Worm (Caenorhabditis elegans) whole organism, young adult: ENCODE results near the gene aka-1.
A peak's percentile ranks its signal among the peaks of the same experiment; 100 is the strongest.

ENCODE experiments used
- F10E7.11 ChIP-seq: sonication (generic microtip); optimal IDR thresholded peaks from 2 replicates; lab custom pipeline; 2017; ENCODE audit warnings: mild to moderate bottlenecking, missing genetic modification characterization, moderate library complexity, missing compliant biosample characterization
- F22D6.2 ChIP-seq: sonication (generic microtip); optimal IDR thresholded peaks from 2 replicates; lab custom pipeline; 2016; ENCODE audit warnings: mild to moderate bottlenecking, missing genetic modification characterization, missing compliant biosample characterization
- F49E8.2 ChIP-seq: sonication (generic microtip); optimal IDR thresholded peaks from 3 replicates; lab custom pipeline; 2017; ENCODE audit warnings: missing genetic modification characterization, mild to moderate bottlenecking, missing compliant biosample characterization, antibody characterized with exemption, moderate library complexity; ENCODE audit not compliant: insufficient read depth
- F55B11.4 ChIP-seq: sonication (generic microtip); optimal IDR thresholded peaks from 2 replicates; lab custom pipeline; 2016; ENCODE audit warnings: missing compliant biosample characterization, missing genetic modification characterization, borderline replicate concordance; ENCODE audit not compliant: insufficient read depth
- Y53G8AR.9 ChIP-seq: fragments of 200-800 bp; sonication (Bioruptor generic); conservative IDR thresholded peaks from 2 replicates; pipeline ENCODE4 v1.3.6; 2022; ENCODE audit warnings: missing genetic modification reagents, missing genetic modification characterization, missing compliant biosample characterization
- Y95B8A.8 ChIP-seq: fragments of 200-800 bp; sonication (Bioruptor generic); IDR thresholded peaks from 2 replicates; pipeline ENCODE4 v1.3.6; 2022; ENCODE audit warnings: missing genetic modification reagents, missing genetic modification characterization, missing compliant biosample characterization
- ZK185.1 ChIP-seq: sonication (generic microtip); optimal IDR thresholded peaks from 2 replicates; lab custom pipeline; 2016; ENCODE audit warnings: mild to moderate bottlenecking, missing genetic modification characterization, missing compliant biosample characterization; ENCODE audit not compliant: poor library complexity, severe bottlenecking
- akir-1 ChIP-seq: fragments of 200-800 bp; sonication (Bioruptor generic); optimal IDR thresholded peaks from 2 replicates; lab custom pipeline; 2018; ENCODE audit warnings: mild to moderate bottlenecking, missing genetic modification characterization, moderate library complexity, missing compliant biosample characterization
- ama-1 ChIP-seq, 3 experiments: fragments of 150-350 bp in 1 of 3; sonication (generic microtip) in 2 of 3; optimal IDR thresholded peaks; 2 replicates each; lab custom pipeline; 2014 to 2018; ENCODE audit warnings: missing biosample characterization in 2 of 3, missing genetic modification characterization in 2 of 3, missing genetic modification reagents in 2 of 3
- cebp-2 ChIP-seq: fragments of 200-800 bp; sonication (Bioruptor generic); IDR thresholded peaks from 2 replicates; pipeline ENCODE4 v1.3.6; 2022; ENCODE audit warnings: missing genetic modification characterization, missing compliant biosample characterization
- ceh-79 ChIP-seq: sonication (generic microtip); optimal IDR thresholded peaks from 2 replicates; lab custom pipeline; 2017; ENCODE audit warnings: mild to moderate bottlenecking, missing genetic modification characterization, missing compliant biosample characterization
- dox-1 ChIP-seq: fragments of 200-800 bp; sonication (Bioruptor generic); IDR thresholded peaks from 2 replicates; pipeline ENCODE4 v1.3.6; 2022; ENCODE audit warnings: missing genetic modification reagents, missing genetic modification characterization, missing compliant biosample characterization
- egrh-3 ChIP-seq: fragments of 200-800 bp; sonication (Bioruptor generic); IDR thresholded peaks from 2 replicates; pipeline ENCODE4 v1.3.6; 2022; ENCODE audit warnings: missing genetic modification reagents, missing genetic modification characterization, missing compliant biosample characterization
- fkh-3 ChIP-seq: sonication (generic microtip); optimal IDR thresholded peaks from 2 replicates; lab custom pipeline; 2016; ENCODE audit warnings: mild to moderate bottlenecking, missing genetic modification characterization, missing compliant biosample characterization
- him-1 ChIP-seq: sonication (generic microtip); optimal IDR thresholded peaks from 2 replicates; lab custom pipeline; 2016; ENCODE audit warnings: missing genotype, missing genetic modification reagents, missing genetic modification characterization, missing compliant biosample characterization
- hlh-12 ChIP-seq: sonication (generic microtip); optimal IDR thresholded peaks from 2 replicates; lab custom pipeline; 2016; ENCODE audit warnings: missing genetic modification characterization, missing compliant biosample characterization
- hmg-1.2 ChIP-seq: fragments of 200-800 bp; sonication (Bioruptor generic); IDR thresholded peaks from 2 replicates; pipeline ENCODE4 v1.3.6; 2022; ENCODE audit warnings: missing genetic modification reagents, missing genetic modification characterization, missing compliant biosample characterization
- hmg-20 ChIP-seq: fragments of 200-800 bp; sonication (Bioruptor generic); IDR thresholded peaks from 2 replicates; pipeline ENCODE4 v1.3.6; 2022; ENCODE audit warnings: missing genetic modification reagents, missing genetic modification characterization, missing compliant biosample characterization
- hrde-1 ChIP-seq: sonication (generic microtip); optimal IDR thresholded peaks from 2 replicates; lab custom pipeline; 2016; ENCODE audit warnings: missing genetic modification characterization, mild to moderate bottlenecking, missing compliant biosample characterization, moderate library complexity, missing genotype, missing genetic modification reagents, borderline replicate concordance
- hsf-1 ChIP-seq: fragments of 200-800 bp; sonication (Bioruptor generic); IDR thresholded peaks from 2 replicates; pipeline ENCODE4 v1.3.6; 2022; ENCODE audit warnings: missing genetic modification reagents, missing genetic modification characterization, missing compliant biosample characterization
- let-526 ChIP-seq: fragments of 200-800 bp; sonication (Bioruptor generic); IDR thresholded peaks from 2 replicates; pipeline ENCODE4 v1.3.6; 2022; ENCODE audit warnings: missing genetic modification reagents, missing genetic modification characterization, missing compliant biosample characterization
- let-607 ChIP-seq, 2 experiments: fragments of 200-800 bp in 1 of 2; sonication (Bioruptor generic) in 1 of 2; sonication (generic microtip) in 1 of 2; optimal IDR thresholded peaks; 2 replicates each; lab custom pipeline; 2016 to 2018; ENCODE audit warnings: mild to moderate bottlenecking in 2 of 2, missing compliant biosample characterization in 2 of 2, missing genetic modification characterization in 2 of 2, moderate library complexity in 2 of 2, missing genotype in 1 of 2
- lsl-1 ChIP-seq: fragments of 200-800 bp; sonication (Bioruptor generic); optimal IDR thresholded peaks from 2 replicates; lab custom pipeline; 2018; ENCODE audit warnings: mild to moderate bottlenecking, missing genetic modification characterization, moderate library complexity, missing compliant biosample characterization
- mxl-1 ChIP-seq: sonication (generic microtip); optimal IDR thresholded peaks from 2 replicates; lab custom pipeline; 2016; ENCODE audit warnings: missing genetic modification characterization, missing compliant biosample characterization
- nfya-2 ChIP-seq: fragments of 200-800 bp; sonication (Bioruptor generic); IDR thresholded peaks from 2 replicates; pipeline ENCODE4 v1.3.6; 2022; ENCODE audit warnings: missing genetic modification reagents, missing genetic modification characterization, missing compliant biosample characterization
- nhr-80 ChIP-seq: sonication (generic microtip); optimal IDR thresholded peaks from 2 replicates; lab custom pipeline; 2016; ENCODE audit warnings: missing genetic modification characterization, missing compliant biosample characterization
- pha-4 ChIP-seq: fragments of 150-350 bp; sonication (generic microtip); optimal IDR thresholded peaks from 2 replicates; lab custom pipeline; 2014; ENCODE audit warnings: missing biosample characterization, missing genetic modification reagents, missing genetic modification characterization
- rcor-1 ChIP-seq: fragments of 200-800 bp; sonication (Bioruptor generic); IDR thresholded peaks from 2 replicates; pipeline ENCODE4 v1.3.6; 2022; ENCODE audit warnings: missing genetic modification reagents, missing genetic modification characterization, missing compliant biosample characterization
- sdz-38 ChIP-seq: sonication (generic microtip); optimal IDR thresholded peaks from 2 replicates; lab custom pipeline; 2016; ENCODE audit warnings: missing genotype, missing genetic modification characterization, missing compliant biosample characterization
- sea-2 ChIP-seq: fragments of 200-800 bp; sonication (Bioruptor generic); IDR thresholded peaks from 2 replicates; pipeline ENCODE4 v1.3.6; 2022; ENCODE audit warnings: missing genetic modification characterization, missing compliant biosample characterization
- somi-1 ChIP-seq: fragments of 200-800 bp; sonication (Bioruptor generic); optimal IDR thresholded peaks from 2 replicates; lab custom pipeline; 2018; ENCODE audit warnings: mild to moderate bottlenecking, missing genetic modification characterization, missing compliant biosample characterization
- sptf-2 ChIP-seq: fragments of 200-800 bp; sonication (Bioruptor generic); optimal IDR thresholded peaks from 2 replicates; lab custom pipeline; 2018; ENCODE audit warnings: mild to moderate bottlenecking, missing genetic modification characterization, missing compliant biosample characterization
- tlf-1 ChIP-seq: fragments of 200-800 bp; sonication (Bioruptor generic); optimal IDR thresholded peaks from 2 replicates; lab custom pipeline; 2018; ENCODE audit warnings: mild to moderate bottlenecking, missing genetic modification characterization, missing compliant biosample characterization
- unc-130 ChIP-seq: sonication (generic microtip); optimal IDR thresholded peaks from 2 replicates; lab custom pipeline; 2016; ENCODE audit warnings: missing genetic modification reagents, missing genetic modification characterization, missing compliant biosample characterization
- unc-62 ChIP-seq: fragments of 150-350 bp; optimal IDR thresholded peaks from 2 replicates; lab custom pipeline; 2014; ENCODE audit warnings: missing biosample characterization, missing genetic modification reagents, missing genetic modification characterization
- ztf-22 ChIP-seq: fragments of 200-800 bp; sonication (Bioruptor generic); optimal IDR thresholded peaks from 2 replicates; lab custom pipeline; 2018; ENCODE audit warnings: mild to moderate bottlenecking, missing genetic modification characterization, moderate library complexity, missing compliant biosample characterization
- ztf-26 ChIP-seq: sonication (generic microtip); optimal IDR thresholded peaks from 2 replicates; lab custom pipeline; 2017; ENCODE audit warnings: missing genetic modification characterization, missing compliant biosample characterization

The aka-1 gene

DNA sequence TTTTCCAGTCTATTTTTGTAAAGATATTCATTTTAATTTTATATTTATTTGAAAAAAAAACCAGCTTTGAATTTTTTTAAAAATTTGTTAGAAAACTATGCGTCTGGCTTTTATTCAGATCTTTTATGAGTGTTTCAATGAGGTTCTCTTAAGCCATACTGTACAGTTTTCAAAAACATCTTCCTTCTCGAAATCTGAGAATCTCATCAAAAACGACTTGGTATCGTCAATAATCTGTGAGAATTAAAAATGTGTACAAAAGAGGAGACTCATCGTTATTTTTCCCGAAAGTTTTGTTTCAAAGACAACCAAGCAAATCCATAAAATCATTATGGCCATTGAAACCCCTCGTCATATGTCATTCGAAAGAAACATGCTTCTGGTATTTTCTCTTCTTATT, 19.1 kb downstream of the aka-1 start, which contains the start of gene D1022.2:
TSS of gene D1022.2 (plus strand) at position 301 of the 400 bp plus-strand sequence.
- TF ChIP-seq hrde-1 (tag; lab: Kevin White, UChicago) (no peak), fkh-3 (tag; lab: Kevin White, UChicago) (no peak), unc-62 (GFP tag; lab: Kevin White, UChicago) (no peak), akir-1 (GFP tag; lab: Kevin White, UChicago) (no peak), egrh-3 (GFP tag; lab: Robert Waterston, UW) (no peak), unc-130 (GFP tag; lab: Kevin White, UChicago) (no peak), ZK185.1 (no peak)

DNA sequence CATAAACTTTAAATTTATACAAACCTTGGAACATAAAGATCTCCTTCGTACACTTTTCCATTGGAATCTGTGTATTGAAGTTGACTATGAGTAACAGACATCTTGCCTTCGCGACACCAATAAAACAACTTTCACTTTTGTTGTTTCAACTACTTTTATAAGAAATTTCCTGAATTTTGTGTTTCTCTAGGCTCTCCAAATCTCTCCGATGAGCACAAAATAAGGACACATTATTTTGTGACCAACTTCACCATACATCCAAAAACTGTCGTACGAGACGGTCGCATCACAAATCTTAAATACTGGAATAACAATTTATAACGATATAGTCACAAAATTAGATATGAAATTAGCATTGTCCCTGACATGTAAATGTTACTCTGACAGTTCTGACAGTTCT, 19.6 kb downstream of the aka-1 start, which contains the start of gene D1022.5:
TSS of gene D1022.5 (minus strand) at position 101 of the 400 bp plus-strand sequence.
- TF ChIP-seq somi-1 (GFP tag; lab: Kevin White, UChicago) (no peak), let-607 (tag; optimal IDR thresholded peaks at IDR 0.05; lab: Kevin White, UChicago) (no peak), tlf-1 (GFP tag; lab: Kevin White, UChicago) (no peak), Y53G8AR.9 (no peak), hsf-1 (GFP tag; lab: Robert Waterston, UW) (no peak), ztf-26 (no peak), him-1 (tag; lab: Kevin White, UChicago) (no peak), sdz-38 (tag; lab: Kevin White, UChicago) (no peak), nfya-2 (GFP tag; lab: Robert Waterston, UW) (no peak), hrde-1 (tag; lab: Kevin White, UChicago) (no peak), ceh-79 (tag; lab: Kevin White, UChicago) (no peak), akir-1 (GFP tag; lab: Kevin White, UChicago) (no peak), hlh-12 (tag; lab: Kevin White, UChicago) (no peak), ama-1 (optimal IDR thresholded peaks at IDR 0.05; lab: Kevin White, UChicago) (no peak), ama-1 (GFP tag; optimal IDR thresholded peaks at IDR 0.05; lab: Kevin White, UChicago) (no peak), dox-1 (GFP tag; lab: Robert Waterston, UW) (no peak), sptf-2 (GFP tag; lab: Kevin White, UChicago) (no peak), F10E7.11 (tag; lab: Kevin White, UChicago) (no peak), cebp-2 (GFP tag; lab: Robert Waterston, UW) (no peak), let-526 (GFP tag; lab: Robert Waterston, UW) (no peak), F22D6.2 (tag; lab: Kevin White, UChicago) (no peak)

DNA sequence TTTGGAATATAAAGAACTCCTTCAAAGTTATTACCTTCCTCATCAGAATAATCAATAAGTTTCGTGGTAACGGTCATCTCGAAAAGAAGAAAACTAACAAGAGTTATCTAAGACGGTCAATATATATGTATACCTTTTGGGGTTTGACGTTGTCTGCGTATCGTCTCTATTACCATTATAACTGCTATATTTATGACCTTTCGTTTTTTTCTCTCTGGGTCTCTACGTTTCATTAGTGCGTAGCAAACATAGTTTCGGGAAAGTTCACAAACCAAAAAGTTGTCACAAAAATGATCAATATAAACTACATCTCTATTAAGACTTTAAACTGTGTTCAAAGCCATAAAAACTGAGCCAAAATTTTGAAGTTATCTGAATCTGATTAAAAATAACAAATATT, 21.1 kb downstream of the aka-1 start, which contains the start of gene D1022.4:
TSS of gene D1022.4 (minus strand) at position 83 of the 400 bp plus-strand sequence.
- TF ChIP-seq hmg-1.2 (GFP tag; lab: Robert Waterston, UW) (peak; percentile 15; the same call in 1 of the 2 replicates), Y95B8A.8 (GFP tag; lab: Robert Waterston, UW) (no peak), hmg-20 (GFP tag; lab: Robert Waterston, UW) (no peak), F55B11.4 (tag; lab: Kevin White, UChicago) (no peak), ZK185.1 (no peak), nfya-2 (GFP tag; lab: Robert Waterston, UW) (no peak), unc-130 (GFP tag; lab: Kevin White, UChicago) (no peak), sea-2 (GFP tag; lab: Robert Waterston, UW) (no peak), nhr-80 (tag; lab: Kevin White, UChicago) (peak; percentile 30)

DNA sequence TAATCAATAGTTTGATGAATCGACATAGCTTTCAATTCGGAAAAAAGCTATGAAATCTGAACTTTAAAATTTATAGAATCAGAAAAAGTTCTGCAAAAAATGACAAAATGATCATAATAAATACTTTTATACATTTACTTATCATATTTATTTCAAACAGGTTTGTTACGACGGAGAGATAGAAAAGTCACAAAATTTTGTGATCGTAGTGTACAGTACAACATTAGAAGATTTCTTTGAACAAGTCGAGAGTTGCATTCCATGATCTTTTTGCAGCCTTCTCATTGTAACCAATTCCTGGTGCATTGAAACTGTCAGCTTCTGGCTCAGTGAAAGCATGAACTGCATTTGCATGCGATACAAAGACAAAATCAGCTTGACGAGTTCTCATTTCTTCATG, 22.2 kb downstream of the aka-1 start, which contains the start of gene D1022.3:
TSS of gene D1022.3 (minus strand) at position 101 of the 400 bp plus-strand sequence.
- TF ChIP-seq lsl-1, result no peak
- no peak for TF ChIP-seq F22D6.2 (tag; lab: Kevin White, UChicago)
- no peak for TF ChIP-seq mxl-1 (tag; lab: Kevin White, UChicago)
- no peak for TF ChIP-seq pha-4
- no peak for TF ChIP-seq somi-1 (GFP tag; lab: Kevin White, UChicago)
- no peak for TF ChIP-seq ztf-22 (GFP tag; lab: Kevin White, UChicago)
- TF ChIP-seq rcor-1, result no peak
- no peak for TF ChIP-seq akir-1 (GFP tag; lab: Kevin White, UChicago)
- no peak for TF ChIP-seq F49E8.2 (tag; lab: Kevin White, UChicago)
- TF ChIP-seq ZK185.1, result no peak
